Worm (Caenorhabditis elegans) whole organism, mixed stage, embryonic: ENCODE data around the gene msp-33.
"Not testable (repeated sequence)": the region's sequence is repeated elsewhere in the genome, so short reads cannot be mapped to it uniquely, and the experiment has no call there.

Experiments
- cnd-1 ChIP-seq: fragments of 200-800 bp; sonication (Bioruptor generic); optimal IDR thresholded peaks from 2 replicates; lab custom pipeline; 2018; ENCODE audit warnings: mild to moderate bottlenecking, missing genetic modification characterization, missing compliant biosample characterization
- drap-1 ChIP-seq: fragments of 200-800 bp; sonication (Bioruptor generic); optimal IDR thresholded peaks from 3 replicates; lab custom pipeline; 2018; ENCODE audit warnings: mild to moderate bottlenecking, missing genetic modification characterization, missing compliant biosample characterization
- lin-13 ChIP-seq: fragments of 150-350 bp; optimal IDR thresholded peaks from 2 replicates; lab custom pipeline; 2014; ENCODE audit warnings: missing biosample characterization, missing genetic modification characterization
- nhr-2 ChIP-seq: fragments of 150-350 bp; optimal IDR thresholded peaks from 2 replicates; lab custom pipeline; 2014; ENCODE audit warnings: missing biosample characterization, missing genetic modification characterization
- nhr-28 ChIP-seq: fragments of 150-350 bp; optimal IDR thresholded peaks from 2 replicates; lab custom pipeline; 2014; ENCODE audit warnings: missing biosample characterization, missing genetic modification characterization
- unc-62 ChIP-seq: fragments of 150-350 bp; optimal IDR thresholded peaks from 2 replicates; lab custom pipeline; 2014; ENCODE audit warnings: missing biosample characterization, missing genetic modification reagents, missing genetic modification characterization
- zip-8 ChIP-seq: fragments of 150-350 bp; optimal IDR thresholded peaks from 2 replicates; lab custom pipeline; 2014; ENCODE audit warnings: missing biosample characterization, missing genetic modification characterization

DNA sequence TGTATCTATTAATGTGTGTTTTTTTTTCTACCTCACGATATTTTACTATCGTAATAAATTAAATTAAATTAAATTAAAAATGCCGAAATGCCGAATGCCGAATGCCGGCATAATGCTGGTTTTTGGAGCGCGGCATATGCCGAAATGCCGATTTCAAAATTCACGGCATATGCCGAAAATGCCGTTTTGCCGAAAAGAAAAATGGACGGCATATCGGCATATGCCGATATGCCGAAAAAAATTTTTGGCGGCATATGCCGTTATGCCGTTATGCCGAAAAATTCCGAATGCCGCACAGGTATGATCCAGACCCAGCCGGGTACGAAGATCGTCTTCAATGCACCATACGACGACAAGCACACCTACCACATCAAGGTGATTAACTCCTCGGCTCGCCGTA is 6.0 kb upstream of the msp-33 start, which contains the start of gene msp-32:
- not testable (repeated sequence) for TF ChIP-seq lin-13 (tag; lab: Kevin White, UChicago); drap-1; unc-62; zip-8 (tag; lab: Kevin White, UChicago); nhr-28 (tag; lab: Kevin White, UChicago); nhr-2 (tag; lab: Kevin White, UChicago); cnd-1 (tag; lab: Kevin White, UChicago)
